Fruit fly (Drosophila melanogaster): ENCODE results near the gene daed.

The daed gene

dm6 chr2L:2202018-2202852 lies 13.9 kb downstream of the daed start (continued):
- TF ChIP-seq Chrac-16 (GFP tag; optimal IDR thresholded peaks at IDR 0.05) (peak; percentile 99), shn (GFP tag; optimal IDR thresholded peaks at IDR 0.05) (peak; percentile 95), CoRest (tag; optimal IDR thresholded peaks at IDR 0.05) (peak; percentile 98), Ravus (GFP tag; IDR thresholded peaks at IDR 0.05) (peak; percentile 94), en (GFP tag; optimal IDR thresholded peaks at IDR 0.05) (peak; percentile 97), salm (tag; optimal IDR thresholded peaks at IDR 0.05) (peak; percentile 99), phol (tag; optimal IDR thresholded peaks at IDR 0.05) (peak; percentile 99), p53 (GFP tag; optimal IDR thresholded peaks at IDR 0.05) (peak; percentile 91), btn (GFP tag; optimal IDR thresholded peaks at IDR 0.05) (peak; percentile 98), Mrtf (GFP tag; IDR thresholded peaks at IDR 0.05) (peak; percentile 97), mld (GFP tag; IDR thresholded peaks at IDR 0.05; ENCODE audit: partially characterized antibody) (peak; percentile 72; the same call in 2 of the 3 replicates), Antp (GFP tag; optimal IDR thresholded peaks at IDR 0.05) (peak; percentile 97), bowl (GFP tag; IDR thresholded peaks at IDR 0.05) (peak; percentile 95), CG18764 (GFP tag; optimal IDR thresholded peaks at IDR 0.05) (peak; percentile 98), CG5180 (GFP tag; optimal IDR thresholded peaks at IDR 0.05) (peak; percentile 91), CG14050 (GFP tag; IDR thresholded peaks at IDR 0.05) (peak; percentile 98), jigr1 (GFP tag; IDR thresholded peaks at IDR 0.05) (peak; percentile 97), CG33213 (GFP tag; optimal IDR thresholded peaks at IDR 0.05) (peak; percentile 98), CG2875 (GFP tag; optimal IDR thresholded peaks at IDR 0.05) (peak; percentile 100), CG12219 (GFP tag; optimal IDR thresholded peaks at IDR 0.05) (peak; percentile 99), fu2 (GFP tag; optimal IDR thresholded peaks at IDR 0.05) (peak; percentile 75), lbe (GFP tag; optimal IDR thresholded peaks at IDR 0.05) (peak; percentile 99), CG13287 (GFP tag; IDR thresholded peaks at IDR 0.05; ENCODE audit: partially characterized antibody) (no peak), Hsf (GFP tag; optimal IDR thresholded peaks at IDR 0.05) (peak; percentile 98), Bgb (GFP tag; IDR thresholded peaks at IDR 0.05; ENCODE audit: partially characterized antibody) (peak; percentile 34; the same call in 1 of the 2 replicates), BtbVII (GFP tag; optimal IDR thresholded peaks at IDR 0.05) (peak; percentile 93), Dbx (GFP tag; IDR thresholded peaks at IDR 0.05) (0 out of 3 replicates have a peak, but pooled peaks have one; percentile 30), CG30431 (GFP tag; optimal IDR thresholded peaks at IDR 0.05) (peak; percentile 97), toy (GFP tag; IDR thresholded peaks at IDR 0.05) (peak; percentile 92), Nf-YA (GFP tag; IDR thresholded peaks at IDR 0.05) (peak; percentile 99), fd96Cb (tag; optimal IDR thresholded peaks at IDR 0.05) (peak; percentile 100), CG1832 (GFP tag; optimal IDR thresholded peaks at IDR 0.05) (peak; percentile 59), prd (optimal IDR thresholded peaks at IDR 0.05) (no peak), prd (GFP tag; IDR thresholded peaks at IDR 0.05) (peak; percentile 99), CG6654 (GFP tag; optimal IDR thresholded peaks at IDR 0.05) (peak; percentile 94), CG9797 (GFP tag; optimal IDR thresholded peaks at IDR 0.05) (peak; percentile 72), Optix (GFP tag; IDR thresholded peaks at IDR 0.05) (peak; percentile 97), Camta (GFP tag; optimal IDR thresholded peaks at IDR 0.05) (peak; percentile 99), pros (GFP tag; optimal IDR thresholded peaks at IDR 0.05) (peak; percentile 77), tx (GFP tag; optimal IDR thresholded peaks at IDR 0.05) (peak; percentile 97), trh (GFP tag; optimal IDR thresholded peaks at IDR 0.05) (peak; percentile 97), sens-2 (GFP tag; IDR thresholded peaks at IDR 0.05) (peak; percentile 99), sr (GFP tag; IDR thresholded peaks at IDR 0.05) (peak; percentile 95), chinmo (GFP tag; IDR thresholded peaks at IDR 0.05; ENCODE audit: partially characterized antibody) (peak; percentile 73; the same call in 1 of the 4 replicates), tll (GFP tag; optimal IDR thresholded peaks at IDR 0.05) (peak in 1 of 2 experiments; percentile 90), CG1603 (tag; optimal IDR thresholded peaks at IDR 0.05) (peak; percentile 99), Dref (GFP tag; IDR thresholded peaks at IDR 0.05) (no peak), org-1 (GFP tag; optimal IDR thresholded peaks at IDR 0.05) (peak; percentile 99), Taf1 (GFP tag; IDR thresholded peaks at IDR 0.05) (peak; percentile 80)
